Fruit fly (Drosophila melanogaster) whole organism, wandering third instar larva: ENCODE measurements around the gene CG18731.

ENCODE experiments used
- Hr78 ChIP-seq: fragments of >200 bp; optimal IDR thresholded peaks from 2 replicates; lab custom pipeline; 2017; ENCODE audit warnings: missing biosample characterization, missing genetic modification characterization
- br ChIP-seq: fragments of 200-800 bp; sonication (Bioruptor generic); optimal IDR thresholded peaks from 2 replicates; lab custom pipeline; 2016; ENCODE audit warnings: missing biosample characterization, missing genetic modification characterization
- fru ChIP-seq: fragments of 200-800 bp; sonication (Bioruptor generic); optimal IDR thresholded peaks from 3 replicates; lab custom pipeline; 2016; ENCODE audit warnings: missing biosample characterization, mild to moderate bottlenecking, missing genetic modification characterization
- rgr ChIP-seq: fragments of 200-800 bp; sonication (Bioruptor generic); optimal IDR thresholded peaks from 3 replicates; lab custom pipeline; 2016; ENCODE audit warnings: missing biosample characterization, mild to moderate bottlenecking, missing genetic modification characterization
- sv ChIP-seq: fragments of 200-800 bp; sonication (Bioruptor generic); optimal IDR thresholded peaks from 3 replicates; lab custom pipeline; 2016; ENCODE audit warnings: missing biosample characterization, missing genetic modification characterization
- woc ChIP-seq: sonication (Bioruptor generic); optimal IDR thresholded peaks from 2 replicates; lab custom pipeline; 2016; ENCODE audit warnings: missing biosample characterization, mild to moderate bottlenecking, missing genetic modification characterization

DNA sequence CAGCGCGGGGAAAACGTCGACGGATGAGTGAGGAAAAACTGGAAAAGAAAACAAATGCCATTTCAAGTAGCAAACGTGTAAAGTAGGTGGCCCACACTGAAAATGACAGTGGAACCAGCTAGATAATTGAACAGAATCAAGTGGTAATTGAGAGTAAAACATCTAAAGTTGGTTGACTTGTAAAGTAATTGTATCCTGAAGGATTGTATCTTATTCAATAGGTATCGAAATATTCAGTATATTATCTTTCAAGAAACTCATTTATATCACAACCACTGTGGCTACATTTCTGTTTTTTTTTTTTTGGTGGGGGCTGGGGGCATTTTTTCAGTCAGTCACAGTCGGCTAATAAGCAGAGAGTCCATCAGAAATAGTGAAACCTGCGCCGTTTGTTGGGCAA lies 25.6 kb upstream of the CG18731 start:
- TF ChIP-seq Hr78 (no peak), br (GFP tag; lab: Kevin White, UChicago) (no peak), woc (GFP tag; lab: Kevin White, UChicago) (no peak), fru (no peak), sv (no peak), rgr (GFP tag; lab: Kevin White, UChicago) (no peak)
